Worm (Caenorhabditis elegans): Measurements from ENCODE around the gene spdl-1.

DNA sequence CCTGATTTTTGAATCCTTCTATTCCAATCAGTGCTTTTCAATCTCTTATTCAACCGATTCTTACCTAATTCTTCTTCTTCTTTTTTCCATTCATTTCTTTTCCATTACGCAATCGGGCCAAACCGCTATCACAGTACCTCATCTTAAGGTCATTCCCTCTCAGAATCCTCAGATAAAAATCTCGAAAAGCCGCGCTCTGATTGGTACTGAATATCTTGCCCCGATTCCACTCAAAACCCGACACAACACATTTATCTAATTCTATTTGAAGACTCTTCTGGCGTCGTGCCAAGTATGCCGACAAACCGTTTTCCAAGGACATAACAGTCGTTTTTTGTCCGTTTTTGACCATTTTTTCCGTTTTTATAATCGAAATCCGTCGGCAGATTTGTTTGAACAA is 20.5 kb downstream of the spdl-1 start:
- TF ChIP-seq ztf-28 (GFP tag; IDR thresholded peaks at IDR 0.05) (no peak), let-607 (tag; optimal IDR thresholded peaks at IDR 0.05) (no peak), unc-130 (GFP tag; optimal IDR thresholded peaks at IDR 0.05) (no peak), snpc-4 (GFP tag; optimal IDR thresholded peaks at IDR 0.05) (no peak), snpc-4 (tag; optimal IDR thresholded peaks at IDR 0.05) (no peak), C06A6.2 (GFP tag; conservative IDR thresholded peaks at IDR 0.05) (no peak), him-1 (tag; optimal IDR thresholded peaks at IDR 0.05) (no peak), rpc-1 (optimal IDR thresholded peaks at IDR 0.05) (no peak), rpc-1 (tag; optimal IDR thresholded peaks at IDR 0.05) (no peak), madf-10 (tag; optimal IDR thresholded peaks at IDR 0.05) (no peak), lin-35 (GFP tag; optimal IDR thresholded peaks at IDR 0.05) (no peak), sptf-2 (GFP tag; optimal IDR thresholded peaks at IDR 0.05) (no peak), C17E4.6 (GFP tag; IDR thresholded peaks at IDR 0.05) (no peak), tlf-1 (GFP tag; optimal IDR thresholded peaks at IDR 0.05) (no peak)
